Worm (Caenorhabditis elegans): ENCODE data around the gene Y105C5B.20.

- no peak for TF ChIP-seq pha-4 (tag; optimal IDR thresholded peaks at IDR 0.05)
- TF ChIP-seq unc-62 (GFP tag; optimal IDR thresholded peaks at IDR 0.05): no peak
- no peak for TF ChIP-seq nhr-28 (tag; optimal IDR thresholded peaks at IDR 0.05)
- no peak for TF ChIP-seq snpc-4 (tag; optimal IDR thresholded peaks at IDR 0.05)
- TF ChIP-seq nhr-237 (tag; optimal IDR thresholded peaks at IDR 0.05): no peak
- TF ChIP-seq nhr-76 (tag; optimal IDR thresholded peaks at IDR 0.05): no peak
These were observed 6.7 kb upstream of the Y105C5B.20 start for ce11 chrIV:16001058-16001457.

All from whole organism, mixed stage, embryonic.